Fruit fly (Drosophila melanogaster): ENCODE results near the gene CG43736.

Gene CG43736

DNA sequence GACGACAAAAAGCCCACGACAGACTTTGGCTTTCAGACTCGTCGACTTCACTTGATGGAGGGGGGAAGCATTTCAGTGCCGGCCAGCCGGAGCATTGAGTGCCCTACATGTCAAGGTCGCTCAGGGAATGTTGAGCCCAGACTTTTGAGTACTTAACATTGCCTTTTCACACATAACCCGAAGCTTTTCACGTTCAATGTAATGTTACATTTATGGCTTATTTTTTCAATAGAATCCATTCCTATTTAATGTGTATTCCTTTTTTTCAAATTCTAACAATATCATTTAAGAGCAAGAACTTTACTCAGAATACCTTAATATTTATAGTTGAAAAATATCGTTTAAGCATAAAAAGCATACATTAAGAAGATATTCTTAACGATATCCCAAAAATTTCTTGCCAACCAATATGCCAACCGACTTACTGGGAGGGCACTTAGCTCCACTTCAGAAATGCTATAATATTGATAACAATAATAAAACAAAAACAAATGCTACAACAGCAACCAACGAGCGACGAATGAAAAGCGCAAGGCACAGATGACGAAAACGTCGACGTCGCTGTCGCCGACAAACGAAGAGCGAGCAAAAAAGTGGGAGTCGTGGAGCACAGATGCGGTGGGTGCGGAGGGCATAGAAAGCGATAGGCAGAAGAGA, 3.8 kb upstream of the CG43736 start (continued):
- TF ChIP-seq sim (GFP tag; IDR thresholded peaks at IDR 0.05) (0 out of 2 replicates have a peak, but pooled peaks have one; percentile 5), da (GFP tag; optimal IDR thresholded peaks at IDR 0.05) (no peak), vfl (GFP tag; optimal IDR thresholded peaks at IDR 0.05) (no peak), Blimp-1 (GFP tag; optimal IDR thresholded peaks at IDR 0.05) (peak; percentile 71), CG6654 (GFP tag; optimal IDR thresholded peaks at IDR 0.05) (peak; percentile 70), CG31365 (tag; optimal IDR thresholded peaks at IDR 0.05) (no peak), en (GFP tag; optimal IDR thresholded peaks at IDR 0.05) (peak; percentile 80), z (GFP tag; IDR thresholded peaks at IDR 0.05) (no peak), CG3163 (GFP tag; optimal IDR thresholded peaks at IDR 0.05) (no peak), CG17361 (GFP tag; IDR thresholded peaks at IDR 0.05) (peak; percentile 96), fd96Cb (tag; optimal IDR thresholded peaks at IDR 0.05) (peak; percentile 87), lilli (GFP tag; optimal IDR thresholded peaks at IDR 0.05) (peak; percentile 90), CG17829 (tag; optimal IDR thresholded peaks at IDR 0.05) (peak; percentile 76), CG2678 (tag; optimal IDR thresholded peaks at IDR 0.05) (peak; percentile 92), row (GFP tag; IDR thresholded peaks at IDR 0.05) (peak; percentile 72), B-H2 (GFP tag; optimal IDR thresholded peaks at IDR 0.05) (no peak), CG1024 (GFP tag; IDR thresholded peaks at IDR 0.05) (no peak), CG3726 (GFP tag; IDR thresholded peaks at IDR 0.05) (0 out of 3 replicates have a peak, but pooled peaks have one; percentile 11), Opbp (GFP tag; IDR thresholded peaks at IDR 0.05; ENCODE audit: partially characterized antibody) (no peak), Ets65A (GFP tag) (peak; percentile 98), sug (tag; optimal IDR thresholded peaks at IDR 0.05) (peak; percentile 25), CG8924 (tag; optimal IDR thresholded peaks at IDR 0.05) (peak; percentile 56), CG6175 (GFP tag; IDR thresholded peaks at IDR 0.05) (0 out of 3 replicates have a peak, but pooled peaks have one; percentile 41), CG5245 (GFP tag; optimal IDR thresholded peaks at IDR 0.05) (peak; percentile 68), p53 (GFP tag; optimal IDR thresholded peaks at IDR 0.05) (no peak), Usf (GFP tag; optimal IDR thresholded peaks at IDR 0.05) (peak; percentile 33), CG2120 (GFP tag; optimal IDR thresholded peaks at IDR 0.05) (peak; percentile 52), Hmx (GFP tag; optimal IDR thresholded peaks at IDR 0.05) (peak; percentile 82), phol (tag; optimal IDR thresholded peaks at IDR 0.05) (peak; percentile 90), danr (GFP tag; IDR thresholded peaks at IDR 0.05) (peak; percentile 57), CG3995 (GFP tag; optimal IDR thresholded peaks at IDR 0.05) (peak; percentile 59), kah (GFP tag; optimal IDR thresholded peaks at IDR 0.05) (no peak), CG7556 (GFP tag; optimal IDR thresholded peaks at IDR 0.05) (peak; percentile 72), prd (optimal IDR thresholded peaks at IDR 0.05) (no peak), prd (GFP tag; IDR thresholded peaks at IDR 0.05) (peak; percentile 83), CG12219 (GFP tag; optimal IDR thresholded peaks at IDR 0.05) (peak; percentile 61), hth (optimal IDR thresholded peaks at IDR 0.05) (no peak), CG12155 (GFP tag; optimal IDR thresholded peaks at IDR 0.05) (peak; percentile 79), CG30403 (GFP tag; optimal IDR thresholded peaks at IDR 0.05) (peak; percentile 64), zfh2 (GFP tag; optimal IDR thresholded peaks at IDR 0.05) (no peak), jigr1 (GFP tag; IDR thresholded peaks at IDR 0.05) (peak; percentile 71; the same call in 2 of the 3 replicates), CG7987 (GFP tag; optimal IDR thresholded peaks at IDR 0.05) (peak; percentile 23), CG14014 (GFP tag; IDR thresholded peaks at IDR 0.05) (peak; percentile 60; the same call in 1 of the 2 replicates), CG6272 (GFP tag; IDR thresholded peaks at IDR 0.05) (peak; percentile 61), CG11085 (GFP tag; IDR thresholded peaks at IDR 0.05) (peak; percentile 67; the same call in 1 of the 2 replicates), dpn (GFP tag; optimal IDR thresholded peaks at IDR 0.05) (peak; percentile 23 to 87), CG12391 (tag; optimal IDR thresholded peaks at IDR 0.05) (peak; percentile 53), CG6689 (GFP tag; IDR thresholded peaks at IDR 0.05) (peak; percentile 78), pb (GFP tag; optimal IDR thresholded peaks at IDR 0.05) (no peak), NK7.1 (GFP tag; optimal IDR thresholded peaks at IDR 0.05) (no peak), CG2116 (GFP tag; optimal IDR thresholded peaks at IDR 0.05) (no peak)

All from whole organism, embryonic.